Fruit fly (Drosophila melanogaster): ENCODE measurements around the gene Surf6.

DNA sequence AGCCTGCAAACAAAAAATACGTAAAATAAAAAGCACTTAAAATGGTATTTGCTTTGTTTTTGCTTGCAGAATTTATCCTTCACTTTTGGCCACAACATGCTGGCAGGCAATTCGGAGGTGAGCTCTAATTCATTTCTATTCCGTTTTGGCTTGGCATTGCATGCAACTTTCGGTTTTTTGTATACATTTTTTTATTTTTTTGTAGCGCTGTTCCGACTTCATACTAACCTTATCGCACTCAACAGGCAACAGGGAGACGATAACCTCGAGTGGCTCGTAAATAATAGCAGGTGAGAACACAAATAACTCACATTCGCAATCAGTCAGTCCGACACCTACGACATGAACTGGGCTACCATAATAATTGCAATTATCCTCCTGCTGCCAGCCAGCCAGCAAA is 43.5 kb upstream of the Surf6 start, which contains the start of gene CG4783:
- no peak for TF ChIP-seq CG10543 (GFP tag; optimal IDR thresholded peaks at IDR 0.05)
- TF ChIP-seq CG5180 (GFP tag; optimal IDR thresholded peaks at IDR 0.05), result no peak
- TF ChIP-seq br (optimal IDR thresholded peaks at IDR 0.05), result no peak
- no peak for TF ChIP-seq org-1 (GFP tag; optimal IDR thresholded peaks at IDR 0.05)
- TF ChIP-seq zfh2 (GFP tag; optimal IDR thresholded peaks at IDR 0.05), result no peak
- no peak for TF ChIP-seq dm (GFP tag; optimal IDR thresholded peaks at IDR 0.05)
- no peak for TF ChIP-seq lab (GFP tag; optimal IDR thresholded peaks at IDR 0.05)
- no peak for TF ChIP-seq Ada2b (GFP tag; IDR thresholded peaks at IDR 0.05)
- no peak for TF ChIP-seq CG10366 (GFP tag; IDR thresholded peaks at IDR 0.05)
- no peak for TF ChIP-seq CG18599 (GFP tag; optimal IDR thresholded peaks at IDR 0.05)
- no peak for TF ChIP-seq chinmo (GFP tag; IDR thresholded peaks at IDR 0.05; ENCODE audit: partially characterized antibody)
